Worm (Caenorhabditis elegans): ENCODE results near the gene acs-11.

DNA sequence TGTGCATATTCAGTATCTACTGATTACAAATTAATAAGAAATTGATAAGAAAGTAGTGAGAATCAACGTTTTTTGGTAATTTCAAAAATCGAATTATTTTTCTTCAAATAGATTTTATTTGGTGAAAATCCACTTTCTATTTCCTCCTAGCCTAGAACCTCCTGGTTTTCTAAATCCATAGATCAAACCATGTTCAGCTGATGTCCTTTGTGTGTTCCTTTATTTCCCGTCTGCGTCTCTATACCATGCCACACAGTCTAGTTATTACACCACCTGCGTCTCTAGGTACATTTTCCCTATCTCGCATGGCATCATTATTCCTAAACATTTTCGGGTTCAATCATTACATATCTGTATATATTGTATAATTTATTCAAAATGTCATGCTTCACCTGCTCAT, 48.8 kb upstream of the acs-11 start, which contains the start of gene F10G7.5:
- TF ChIP-seq nhr-77 (tag; optimal IDR thresholded peaks at IDR 0.05) (no peak), lin-39 (tag; optimal IDR thresholded peaks at IDR 0.05) (no peak), nhr-11 (tag; optimal IDR thresholded peaks at IDR 0.05) (no peak), nhr-237 (tag; optimal IDR thresholded peaks at IDR 0.05) (no peak), snpc-4 (tag; optimal IDR thresholded peaks at IDR 0.05) (no peak), unc-55 (GFP tag; optimal IDR thresholded peaks at IDR 0.05) (no peak), unc-39 (tag; optimal IDR thresholded peaks at IDR 0.05) (no peak), unc-62 (GFP tag; optimal IDR thresholded peaks at IDR 0.05) (no peak), elt-3 (tag; optimal IDR thresholded peaks at IDR 0.05) (no peak), aly-2 (tag; optimal IDR thresholded peaks at IDR 0.05) (no peak), ceh-82 (tag; optimal IDR thresholded peaks at IDR 0.05) (no peak), ztf-4 (tag; optimal IDR thresholded peaks at IDR 0.05) (no peak), ama-1 (optimal IDR thresholded peaks at IDR 0.05) (no peak), nhr-25 (tag; optimal IDR thresholded peaks at IDR 0.05) (no peak)
